Fruit fly (Drosophila melanogaster) whole organism, embryonic: Measurements from ENCODE around the gene witty.

Source experiments
- ATbp ChIP-seq: fragments of 200-800 bp; sonication (Bioruptor generic); optimal IDR thresholded peaks from 2 replicates; lab custom pipeline; 2017; ENCODE audit warnings: missing biosample characterization, mild to moderate bottlenecking, missing genetic modification characterization, missing genetic modification reagents
- Abd-B ChIP-seq: fragments of 200-800 bp; sonication (Bioruptor generic); optimal IDR thresholded peaks from 2 replicates; lab custom pipeline; 2018; ENCODE audit warnings: missing biosample characterization, mild to moderate bottlenecking, missing genetic modification characterization, moderate library complexity
- CG10267 ChIP-seq: fragments of 200-800 bp; sonication (Bioruptor generic); optimal IDR thresholded peaks from 2 replicates; lab custom pipeline; 2018; ENCODE audit warnings: missing biosample characterization, mild to moderate bottlenecking, missing genetic modification characterization, moderate library complexity
- CG10321 ChIP-seq: fragments of 200-800 bp; sonication (Bioruptor generic); IDR thresholded peaks from 2 replicates; pipeline ENCODE4 v1.3.6; 2022; ENCODE audit warnings: missing biosample characterization, missing genetic modification characterization
- CG11398 ChIP-seq: fragments of 200-800 bp; sonication (Bioruptor generic); optimal IDR thresholded peaks from 2 replicates; lab custom pipeline; 2016; ENCODE audit warnings: missing biosample characterization, missing genetic modification characterization
- CG12104 ChIP-seq: fragments of 200-800 bp; sonication (Bioruptor generic); optimal IDR thresholded peaks from 3 replicates; lab custom pipeline; 2016; ENCODE audit warnings: missing biosample characterization, missing genetic modification characterization
- CG17568 ChIP-seq: fragments of 200-800 bp; sonication (Bioruptor generic); optimal IDR thresholded peaks from 2 replicates; lab custom pipeline; 2018; ENCODE audit warnings: missing biosample characterization, mild to moderate bottlenecking, missing genetic modification characterization, moderate library complexity
- CG17912 ChIP-seq: fragments of 200-800 bp; sonication (Bioruptor generic); optimal IDR thresholded peaks from 2 replicates; lab custom pipeline; 2018; ENCODE audit warnings: missing biosample characterization, mild to moderate bottlenecking, missing genetic modification characterization
- CG2120 ChIP-seq: fragments of 200-800 bp; sonication (Bioruptor generic); optimal IDR thresholded peaks from 3 replicates; lab custom pipeline; 2016; ENCODE audit warnings: missing biosample characterization, missing genetic modification characterization
- CG2129 ChIP-seq: fragments of 200-800 bp; sonication (Bioruptor generic); IDR thresholded peaks from 2 replicates; pipeline ENCODE4 v1.3.6; 2022; ENCODE audit warnings: missing biosample characterization, missing genetic modification characterization; ENCODE audit not compliant: partially characterized antibody
- CG30403 ChIP-seq: fragments of 200-800 bp; sonication (Bioruptor generic); optimal IDR thresholded peaks from 3 replicates; lab custom pipeline; 2016; ENCODE audit warnings: missing biosample characterization, missing genetic modification characterization
- CG4424 ChIP-seq: fragments of 200-800 bp; sonication (Bioruptor generic); optimal IDR thresholded peaks from 3 replicates; lab custom pipeline; 2016; ENCODE audit warnings: missing biosample characterization, missing genetic modification characterization
- CG4854 ChIP-seq: fragments of 200-800 bp; sonication (Bioruptor generic); optimal IDR thresholded peaks from 2 replicates; lab custom pipeline; 2016; ENCODE audit warnings: missing biosample characterization, missing genetic modification characterization, inconsistent platforms
- CG7271 ChIP-seq: fragments of 200-800 bp; sonication (Bioruptor generic); optimal IDR thresholded peaks from 2 replicates; lab custom pipeline; 2018; ENCODE audit warnings: missing biosample characterization, mild to moderate bottlenecking, missing genetic modification characterization, moderate library complexity
- CG7357 ChIP-seq: fragments of 200-800 bp; sonication (Bioruptor generic); IDR thresholded peaks from 3 replicates; pipeline ENCODE4 v1.3.6; 2022; ENCODE audit warnings: missing biosample characterization, missing genetic modification characterization
- CG8290 ChIP-seq, 3 experiments: fragments of 200-800 bp; sonication (Bioruptor generic); optimal IDR thresholded peaks; 2 replicates each; lab custom pipeline; 2016 to 2019; ENCODE audit warnings: missing biosample characterization in 3 of 3, missing genetic modification characterization in 3 of 3, mild to moderate bottlenecking in 2 of 3, moderate library complexity in 1 of 3
- CG9437 ChIP-seq: fragments of 200-800 bp; sonication (Bioruptor generic); optimal IDR thresholded peaks from 2 replicates; lab custom pipeline; 2018; ENCODE audit warnings: missing biosample characterization, mild to moderate bottlenecking, missing genetic modification characterization
- CG9609 ChIP-seq: fragments of 200-800 bp; sonication (Bioruptor generic); optimal IDR thresholded peaks from 3 replicates; lab custom pipeline; 2016; ENCODE audit warnings: missing biosample characterization, missing genetic modification characterization
- CG9797 ChIP-seq: fragments of 200-800 bp; sonication (Bioruptor generic); optimal IDR thresholded peaks from 3 replicates; lab custom pipeline; 2018; ENCODE audit warnings: missing biosample characterization, mild to moderate bottlenecking, missing genetic modification characterization
- CTCF ChIP-seq: fragments of 200-800 bp; sonication (Bioruptor generic); optimal IDR thresholded peaks from 2 replicates; lab custom pipeline; 2017; ENCODE audit warnings: missing biosample characterization, mild to moderate bottlenecking, missing genetic modification characterization, moderate library complexity
- Dek ChIP-seq: fragments of 200-800 bp; sonication (Bioruptor generic); optimal IDR thresholded peaks from 3 replicates; lab custom pipeline; 2019; ENCODE audit warnings: missing biosample characterization, mild to moderate bottlenecking, missing genetic modification characterization, moderate library complexity
- Dip3 ChIP-seq: fragments of 200-800 bp; sonication (Bioruptor generic); optimal IDR thresholded peaks from 3 replicates; lab custom pipeline; 2016; ENCODE audit warnings: missing biosample characterization, missing genetic modification characterization
- Fer1 ChIP-seq: fragments of 200-800 bp; sonication (Bioruptor generic); optimal IDR thresholded peaks from 2 replicates; lab custom pipeline; 2017; ENCODE audit warnings: missing biosample characterization, mild to moderate bottlenecking, missing genetic modification characterization
- Fer3 ChIP-seq: fragments of 200-800 bp; sonication (Bioruptor generic); optimal IDR thresholded peaks from 2 replicates; lab custom pipeline; 2018; ENCODE audit warnings: missing biosample characterization, mild to moderate bottlenecking, missing genetic modification characterization, moderate library complexity
- Hr78 ChIP-seq, 2 experiments: fragments of 200-800 bp in 1 of 2; fragments of >200 bp in 1 of 2; sonication (Bioruptor generic) in 1 of 2; optimal IDR thresholded peaks; 2 replicates each; lab custom pipeline; 2017 to 2019; ENCODE audit warnings: missing biosample characterization in 2 of 2, missing genetic modification characterization in 2 of 2, mild to moderate bottlenecking in 1 of 2, moderate library complexity in 1 of 2
- Jarid2 ChIP-seq: fragments of 200-800 bp; sonication (Bioruptor generic); optimal IDR thresholded peaks from 3 replicates; lab custom pipeline; 2017; ENCODE audit warnings: mild to moderate bottlenecking, missing biosample characterization, missing genetic modification reagents, missing genetic modification characterization
- NFAT ChIP-seq: fragments of 200-800 bp; sonication (Bioruptor generic); IDR thresholded peaks from 2 replicates; pipeline ENCODE4 v1.3.6; 2022; ENCODE audit warnings: missing biosample characterization, missing genetic modification characterization
- NK7.1 ChIP-seq: fragments of 200-800 bp; sonication (Bioruptor generic); optimal IDR thresholded peaks from 3 replicates; lab custom pipeline; 2016; ENCODE audit warnings: missing biosample characterization, missing genetic modification characterization
- Nf-YB ChIP-seq: fragments of 200-800 bp; sonication (Bioruptor generic); optimal IDR thresholded peaks from 3 replicates; lab custom pipeline; 2019; ENCODE audit warnings: missing biosample characterization, mild to moderate bottlenecking, missing genetic modification characterization, moderate library complexity
- Scr ChIP-seq: fragments of 200-800 bp; sonication (Bioruptor generic); IDR thresholded peaks from 2 replicates; pipeline ENCODE4 v1.3.6; 2022; ENCODE audit warnings: missing biosample characterization, missing genetic modification characterization; ENCODE audit not compliant: partially characterized antibody
- Sox100B ChIP-seq: fragments of 200-800 bp; sonication (Bioruptor generic); optimal IDR thresholded peaks from 3 replicates; lab custom pipeline; 2018; ENCODE audit warnings: missing biosample characterization, mild to moderate bottlenecking, missing genetic modification characterization
- Sox102F ChIP-seq: fragments of 200-800 bp; sonication (Bioruptor generic); optimal IDR thresholded peaks from 2 replicates; lab custom pipeline; 2018; ENCODE audit warnings: missing biosample characterization, mild to moderate bottlenecking, missing genetic modification characterization, moderate library complexity
- ab ChIP-seq: fragments of 200-800 bp; sonication (Bioruptor generic); optimal IDR thresholded peaks from 2 replicates; lab custom pipeline; 2016; ENCODE audit warnings: missing biosample characterization, missing genetic modification characterization
- crp ChIP-seq, 2 experiments: fragments of 200-800 bp; sonication (Bioruptor generic); optimal IDR thresholded peaks; 2 replicates in 1 of 2; 3 replicates in 1 of 2; lab custom pipeline; 2017; ENCODE audit warnings: missing biosample characterization in 2 of 2, missing genetic modification characterization in 2 of 2, mild to moderate bottlenecking in 1 of 2, moderate library complexity in 1 of 2
- eve ChIP-seq, 2 experiments: fragments of >200 bp; optimal IDR thresholded peaks; 2 replicates each; lab custom pipeline; 2017; ENCODE audit warnings: missing biosample characterization in 2 of 2, missing genetic modification characterization in 2 of 2
- eyg ChIP-seq: fragments of 200-800 bp; sonication (Bioruptor generic); optimal IDR thresholded peaks from 3 replicates; lab custom pipeline; 2016; ENCODE audit warnings: missing biosample characterization, missing genetic modification characterization
- fd102C ChIP-seq: fragments of 200-800 bp; sonication (Bioruptor generic); optimal IDR thresholded peaks from 2 replicates; lab custom pipeline; 2018; ENCODE audit warnings: missing biosample characterization, mild to moderate bottlenecking, missing genetic modification characterization, moderate library complexity
- gem ChIP-seq: fragments of 200-800 bp; sonication (Bioruptor generic); optimal IDR thresholded peaks from 2 replicates; lab custom pipeline; 2019; ENCODE audit warnings: missing biosample characterization, mild to moderate bottlenecking, missing genetic modification characterization, moderate library complexity
- jigr1 ChIP-seq: fragments of 200-800 bp; sonication (Bioruptor generic); IDR thresholded peaks from 3 replicates; pipeline ENCODE4 v1.3.6; 2022; ENCODE audit warnings: missing biosample characterization, missing genetic modification characterization
- lab ChIP-seq: fragments of 200-800 bp; sonication (Bioruptor generic); optimal IDR thresholded peaks from 3 replicates; lab custom pipeline; 2017; ENCODE audit warnings: missing biosample characterization, missing genetic modification characterization, mild to moderate bottlenecking, moderate library complexity, missing genetic modification reagents
- maf-S ChIP-seq: fragments of 200-800 bp; sonication (Bioruptor generic); optimal IDR thresholded peaks from 2 replicates; lab custom pipeline; 2016; ENCODE audit warnings: missing biosample characterization, missing genetic modification characterization
- nmo ChIP-seq: fragments of 200-800 bp; sonication (Bioruptor generic); optimal IDR thresholded peaks from 2 replicates; lab custom pipeline; 2018; ENCODE audit warnings: missing biosample characterization, mild to moderate bottlenecking, missing genetic modification characterization, moderate library complexity
- oc ChIP-seq: fragments of 200-800 bp; sonication (Bioruptor generic); optimal IDR thresholded peaks from 2 replicates; lab custom pipeline; 2018; ENCODE audit warnings: missing biosample characterization, mild to moderate bottlenecking, missing genetic modification characterization, moderate library complexity
- peb ChIP-seq: fragments of 200-800 bp; sonication (Bioruptor generic); IDR thresholded peaks from 2 replicates; pipeline ENCODE4 v1.3.6; 2022; ENCODE audit warnings: missing biosample characterization, missing genetic modification characterization
- rib ChIP-seq: fragments of 200-800 bp; sonication (Bioruptor generic); IDR thresholded peaks from 2 replicates; pipeline ENCODE4 v1.3.6; 2022; ENCODE audit warnings: missing biosample characterization, missing genetic modification characterization
- ro ChIP-seq: fragments of 200-800 bp; sonication (Bioruptor generic); IDR thresholded peaks from 2 replicates; pipeline ENCODE4 v1.3.6; 2022; ENCODE audit warnings: missing biosample characterization, missing genetic modification characterization
- tin ChIP-seq: fragments of 200-800 bp; sonication (Bioruptor generic); optimal IDR thresholded peaks from 3 replicates; lab custom pipeline; 2016; ENCODE audit warnings: missing biosample characterization, missing genetic modification characterization
- zen ChIP-seq: fragments of 200-800 bp; sonication (Bioruptor generic); optimal IDR thresholded peaks from 3 replicates; lab custom pipeline; 2018; ENCODE audit warnings: missing biosample characterization, mild to moderate bottlenecking, missing genetic modification characterization, moderate library complexity
- zen2 ChIP-seq: fragments of 200-800 bp; sonication (Bioruptor generic); IDR thresholded peaks from 3 replicates; pipeline ENCODE4 v1.3.6; 2022; ENCODE audit warnings: missing biosample characterization, missing genetic modification characterization; ENCODE audit not compliant: partially characterized antibody

Gene witty

DNA sequence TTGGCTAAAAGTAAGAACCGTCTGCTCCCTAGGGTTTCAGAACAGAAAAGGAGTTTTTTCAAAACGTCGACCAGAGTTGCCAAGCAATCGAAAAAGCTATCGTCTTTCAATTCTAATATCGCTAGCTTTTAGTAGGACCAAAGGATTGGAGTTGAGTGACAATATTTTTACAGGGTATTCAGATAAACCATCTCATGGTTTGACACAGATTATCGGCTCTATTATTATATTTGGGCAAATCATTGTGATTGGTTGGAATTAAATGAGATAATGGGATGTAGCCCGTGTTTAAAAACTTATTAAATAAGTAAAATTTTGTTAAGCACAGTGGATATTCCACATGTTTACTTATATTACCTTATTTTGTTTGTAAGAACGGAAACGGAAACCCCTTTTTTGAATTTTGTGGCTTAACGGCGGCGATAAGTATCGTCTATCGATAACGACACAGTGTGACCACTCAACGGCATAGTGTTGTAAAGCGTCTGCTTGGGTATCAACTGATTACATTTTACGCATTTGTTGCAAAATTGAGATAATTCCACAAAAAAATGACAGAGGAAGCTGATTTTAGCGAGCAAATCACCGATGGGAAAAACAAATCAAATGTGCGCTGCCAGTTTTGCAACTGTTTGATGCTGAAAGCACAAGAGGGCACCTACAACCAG lies 18.1 kb upstream of the witty start, which contains the start of the genes mtsh and strat (continued):
- TF ChIP-seq ab (GFP tag; lab: Kevin White, UChicago), result no peak
- peak; percentile 62 for TF ChIP-seq Scr (GFP tag; lab: Robert Waterston, UW)
- peak; percentile 13 for TF ChIP-seq Dek (tag; lab: Kevin White, UChicago)
- no peak for TF ChIP-seq CG2129 (GFP tag; lab: Robert Waterston, UW)
- TF ChIP-seq ro, result no peak
- TF ChIP-seq CG9437 (GFP tag; lab: Kevin White, UChicago), result peak; percentile 61
- peak; percentile 62 for TF ChIP-seq nmo (GFP tag; lab: Kevin White, UChicago)
- TF ChIP-seq Abd-B (GFP tag; lab: Kevin White, UChicago), result no peak
- TF ChIP-seq CG4854 (GFP tag; lab: Kevin White, UChicago), result peak; percentile 63
- TF ChIP-seq CG30403 (GFP tag; lab: Kevin White, UChicago), result peak; percentile 41
- no peak for TF ChIP-seq jigr1 (GFP tag; lab: Robert Waterston, UW)
- peak; percentile 73 for TF ChIP-seq Fer3 (tag; lab: Kevin White, UChicago)
- peak; percentile 19 for TF ChIP-seq fd102C
- TF ChIP-seq CG11398, result no peak
- no peak for TF ChIP-seq NK7.1
- TF ChIP-seq CG7271 (tag; lab: Kevin White, UChicago), result peak; percentile 86
- peak; percentile 86 for TF ChIP-seq Fer1 (GFP tag; lab: Kevin White, UChicago)
- peak; percentile 35 for TF ChIP-seq tin (GFP tag; lab: Kevin White, UChicago)
- TF ChIP-seq zen2 (GFP tag; lab: Robert Waterston, UW), result no peak; the same call in 2 of the 3 replicates
- peak; percentile 95 for TF ChIP-seq CG10267 (tag; lab: Kevin White, UChicago)
- TF ChIP-seq zen (tag; lab: Kevin White, UChicago), result peak; percentile 79
- TF ChIP-seq Sox102F, result no peak
- no peak for TF ChIP-seq CG9609 (GFP tag; lab: Kevin White, UChicago)
- no peak for TF ChIP-seq rib (GFP tag; lab: Robert Waterston, UW)
- peak; percentile 57 for TF ChIP-seq maf-S (GFP tag; lab: Kevin White, UChicago)
- TF ChIP-seq CG9797 (GFP tag; lab: Kevin White, UChicago), result peak; percentile 84
- peak; percentile 88 for TF ChIP-seq lab (GFP tag; lab: Kevin White, UChicago)
- TF ChIP-seq ATbp (GFP tag; lab: Kevin White, UChicago), result peak; percentile 33
- TF ChIP-seq gem (tag; lab: Kevin White, UChicago), result no peak
- peak; percentile 62 for TF ChIP-seq Sox100B (GFP tag; lab: Kevin White, UChicago)
- no peak for TF ChIP-seq eve (GFP tag; optimal IDR thresholded peaks at IDR 0.05; lab: Kevin White, UChicago)
- TF ChIP-seq NFAT (GFP tag; lab: Robert Waterston, UW), result peak; percentile 49; the same call in 1 of the 2 replicates
- no peak for TF ChIP-seq CG17912 (GFP tag; lab: Kevin White, UChicago)
- TF ChIP-seq CG7357, result no peak
- peak in 1 of 2 experiments; percentile 47 for TF ChIP-seq crp (GFP tag; optimal IDR thresholded peaks at IDR 0.05; lab: Kevin White, UChicago)
- TF ChIP-seq peb, result peak; percentile 31; the same call in 1 of the 2 replicates
- TF ChIP-seq CTCF (GFP tag; lab: Kevin White, UChicago), result no peak
- TF ChIP-seq oc (tag; lab: Kevin White, UChicago), result no peak
- TF ChIP-seq CG4424, result peak; percentile 47
- TF ChIP-seq Dip3, result peak; percentile 23
- no peak for TF ChIP-seq Nf-YB
- TF ChIP-seq CG2120 (GFP tag; lab: Kevin White, UChicago), result peak; percentile 59
- no peak for TF ChIP-seq CG17568 (GFP tag; lab: Kevin White, UChicago)
- peak; percentile 68 for TF ChIP-seq CG12104 (GFP tag; lab: Kevin White, UChicago)
- TF ChIP-seq Jarid2 (GFP tag; lab: Kevin White, UChicago), result no peak
- no peak for TF ChIP-seq CG10321
- TF ChIP-seq eyg, result peak; percentile 49
- no peak for TF ChIP-seq Hr78 (GFP tag; optimal IDR thresholded peaks at IDR 0.05; lab: Kevin White, UChicago)
- peak; percentile 16 for TF ChIP-seq CG8290 (GFP tag; optimal IDR thresholded peaks at IDR 0.05; lab: Kevin White, UChicago)
- TF ChIP-seq CG8290 (tag; optimal IDR thresholded peaks at IDR 0.05; lab: Kevin White, UChicago), result no peak
